Worm (Caenorhabditis elegans) whole organism, L4/young adult: ENCODE results near the gene F54B11.5.

Source experiments
- W03F9.2 ChIP-seq: fragments of 150-350 bp; optimal IDR thresholded peaks from 2 replicates; lab custom pipeline; 2014; ENCODE audit warnings: missing biosample characterization, missing genetic modification characterization
- dao-5 ChIP-seq: sonication (generic microtip); optimal IDR thresholded peaks from 2 replicates; lab custom pipeline; 2016; ENCODE audit warnings: missing genotype, missing genetic modification characterization, moderate library complexity, missing compliant biosample characterization
- him-1 ChIP-seq: sonication (generic microtip); optimal IDR thresholded peaks from 2 replicates; lab custom pipeline; 2016; ENCODE audit warnings: missing genotype, missing genetic modification reagents, missing genetic modification characterization, missing compliant biosample characterization

ce11 chrX:13621628-13622027 lies 25.8 kb upstream of the F54B11.5 start, which contains the start of gene Y12A6A.1:
- TF ChIP-seq dao-5 = no peak
- no peak for TF ChIP-seq W03F9.2 (tag; lab: Kevin White, UChicago)
- no peak for TF ChIP-seq him-1 (tag; lab: Kevin White, UChicago)
